Worm (Caenorhabditis elegans) whole organism, mixed stage, embryonic: ENCODE results near the gene gcy-3.
"Not testable (repeated sequence)": the region's sequence is repeated elsewhere in the genome, so short reads cannot be mapped to it uniquely, and the experiment has no call there.

Source experiments
- bed-3 ChIP-seq: fragments of 200-800 bp; sonication (Bioruptor generic); optimal IDR thresholded peaks from 3 replicates; lab custom pipeline; 2018; ENCODE audit warnings: mild to moderate bottlenecking, missing genetic modification characterization, moderate library complexity, missing compliant biosample characterization
- blmp-1 ChIP-seq: fragments of 150-350 bp; optimal IDR thresholded peaks from 2 replicates; lab custom pipeline; 2014; ENCODE audit warnings: missing biosample characterization, missing genetic modification characterization
- ceh-43 ChIP-seq: fragments of 200-800 bp; sonication (Bioruptor generic); optimal IDR thresholded peaks from 2 replicates; lab custom pipeline; 2018; ENCODE audit warnings: mild to moderate bottlenecking, missing genetic modification characterization, moderate library complexity, missing compliant biosample characterization
- ceh-83 ChIP-seq: fragments of 200-800 bp; sonication (Bioruptor generic); optimal IDR thresholded peaks from 2 replicates; lab custom pipeline; 2018; ENCODE audit warnings: mild to moderate bottlenecking, missing genetic modification characterization, missing compliant biosample characterization
- drap-1 ChIP-seq: fragments of 200-800 bp; sonication (Bioruptor generic); optimal IDR thresholded peaks from 3 replicates; lab custom pipeline; 2018; ENCODE audit warnings: mild to moderate bottlenecking, missing genetic modification characterization, missing compliant biosample characterization
- elt-1 ChIP-seq: sonication (generic microtip); optimal IDR thresholded peaks from 2 replicates; lab custom pipeline; 2017; ENCODE audit warnings: missing genetic modification characterization, mild to moderate bottlenecking, missing compliant biosample characterization, antibody characterized with exemption, moderate library complexity, borderline replicate concordance; ENCODE audit not compliant: insufficient read depth
- flh-1 ChIP-seq: fragments of 200-800 bp; sonication (Bioruptor generic); optimal IDR thresholded peaks from 2 replicates; lab custom pipeline; 2018; ENCODE audit warnings: mild to moderate bottlenecking, missing genetic modification characterization, moderate library complexity, missing compliant biosample characterization
- hlh-1 ChIP-seq: fragments of 150-350 bp; optimal IDR thresholded peaks from 2 replicates; lab custom pipeline; 2014; ENCODE audit warnings: missing biosample characterization, missing genetic modification reagents, missing genetic modification characterization
- lin-32 ChIP-seq: fragments of 200-800 bp; sonication (Bioruptor generic); optimal IDR thresholded peaks from 2 replicates; lab custom pipeline; 2018; ENCODE audit warnings: mild to moderate bottlenecking, missing genetic modification characterization, missing compliant biosample characterization
- lsy-2 ChIP-seq: fragments of 150-350 bp; optimal IDR thresholded peaks from 2 replicates; lab custom pipeline; 2014; ENCODE audit warnings: missing biosample characterization, missing genetic modification characterization
- mep-1 ChIP-seq: fragments of 150-350 bp; optimal IDR thresholded peaks from 2 replicates; lab custom pipeline; 2017; ENCODE audit warnings: missing biosample characterization, missing genetic modification reagents, missing genetic modification characterization, inconsistent platforms
- mls-2 ChIP-seq: sonication (generic microtip); optimal IDR thresholded peaks from 2 replicates; lab custom pipeline; 2016; ENCODE audit warnings: mild to moderate bottlenecking, missing genetic modification characterization, moderate library complexity, missing compliant biosample characterization
- nhr-2 ChIP-seq: fragments of 150-350 bp; optimal IDR thresholded peaks from 2 replicates; lab custom pipeline; 2014; ENCODE audit warnings: missing biosample characterization, missing genetic modification characterization
- nhr-237 ChIP-seq: fragments of 150-350 bp; optimal IDR thresholded peaks from 2 replicates; lab custom pipeline; 2014; ENCODE audit warnings: missing biosample characterization, missing genetic modification characterization
- nhr-28 ChIP-seq: fragments of 150-350 bp; optimal IDR thresholded peaks from 2 replicates; lab custom pipeline; 2014; ENCODE audit warnings: missing biosample characterization, missing genetic modification characterization
- nhr-76 ChIP-seq: sonication (generic microtip); optimal IDR thresholded peaks from 2 replicates; lab custom pipeline; 2017; ENCODE audit warnings: missing biosample characterization, missing genetic modification characterization
- pha-4 ChIP-seq: fragments of 150-350 bp; optimal IDR thresholded peaks from 2 replicates; lab custom pipeline; 2018; ENCODE audit warnings: missing biosample characterization, missing genetic modification reagents, missing genetic modification characterization
- sem-2 ChIP-seq: fragments of 200-800 bp; sonication (Bioruptor generic); optimal IDR thresholded peaks from 2 replicates; lab custom pipeline; 2018; ENCODE audit warnings: mild to moderate bottlenecking, missing genetic modification characterization, missing compliant biosample characterization
- snpc-4 ChIP-seq: fragments of 150-350 bp; optimal IDR thresholded peaks from 2 replicates; lab custom pipeline; 2014; ENCODE audit warnings: missing biosample characterization, missing genetic modification characterization
- tbx-8 ChIP-seq: fragments of 200-800 bp; sonication (Bioruptor generic); optimal IDR thresholded peaks from 2 replicates; lab custom pipeline; 2018; ENCODE audit warnings: mild to moderate bottlenecking, missing genetic modification characterization, moderate library complexity, missing compliant biosample characterization
- unc-39 ChIP-seq: fragments of 150-350 bp; optimal IDR thresholded peaks from 2 replicates; lab custom pipeline; 2014; ENCODE audit warnings: missing biosample characterization, missing genetic modification characterization
- ztf-11 ChIP-seq: fragments of 150-350 bp; optimal IDR thresholded peaks from 2 replicates; lab custom pipeline; 2014; ENCODE audit warnings: missing biosample characterization, missing genetic modification characterization

The gcy-3 gene

ce11 chrII:9468414-9468813 is 38.7 kb downstream of the gcy-3 start, which contains the start of gene chil-23:
chil-23 (minus strand) TSS chrII:9468611.
- no peak for TF ChIP-seq ztf-11 (tag; lab: Kevin White, UChicago)
- no peak for TF ChIP-seq tbx-8 (GFP tag; lab: Kevin White, UChicago)
- no peak for TF ChIP-seq ceh-83 (GFP tag; lab: Kevin White, UChicago)
- TF ChIP-seq nhr-76 = no peak
- TF ChIP-seq ceh-43 (GFP tag; lab: Kevin White, UChicago) = no peak
- no peak for TF ChIP-seq unc-39
- TF ChIP-seq mep-1 (tag; lab: Kevin White, UChicago) = no peak
- no peak for TF ChIP-seq hlh-1 (tag; lab: Kevin White, UChicago)
- no peak for TF ChIP-seq snpc-4 (tag; lab: Kevin White, UChicago)
- no peak for TF ChIP-seq nhr-28
- TF ChIP-seq, all 35 proteins: peak for 0

DNA sequence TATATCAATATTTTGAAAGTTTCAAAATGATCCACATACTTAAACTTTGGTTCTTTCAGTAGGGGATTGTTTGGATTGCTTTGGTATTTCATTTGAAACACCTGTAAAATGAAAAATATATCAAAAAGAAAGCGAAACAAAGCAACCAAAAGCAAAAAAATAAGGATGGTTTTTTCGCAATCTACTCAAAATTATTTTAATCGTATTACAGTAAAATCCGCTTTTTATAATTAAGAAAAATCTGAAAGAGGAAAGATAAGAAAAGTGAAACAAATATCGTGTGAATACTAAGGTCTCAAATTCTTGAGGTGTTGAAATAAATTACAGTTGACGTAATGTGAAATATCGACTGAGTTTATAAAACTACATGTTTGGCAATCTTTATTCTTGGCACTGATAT is 41.0 kb downstream of the gcy-3 start, which contains the start of gene chil-22:
chil-22 (minus strand) TSS at position 101 of the 400 bp plus-strand sequence.
- TF ChIP-seq snpc-4 (tag; lab: Kevin White, UChicago) (no peak), nhr-237 (tag; lab: Kevin White, UChicago) (no peak), sem-2 (GFP tag; lab: Kevin White, UChicago) (no peak), flh-1 (GFP tag; lab: Kevin White, UChicago) (no peak), lsy-2 (tag; lab: Kevin White, UChicago) (no peak)

ce11 chrII:9461881-9462280 is 45.2 kb downstream of the gcy-3 start, which contains the start of gene chil-21:
chil-21 (minus strand) TSS chrII:9461981.
- TF ChIP-seq hlh-1 (tag; lab: Kevin White, UChicago); lin-32 (GFP tag; lab: Kevin White, UChicago); elt-1 (tag; lab: Kevin White, UChicago): not testable (repeated sequence)
- TF ChIP-seq, all 35 proteins: peak for 0; not testable (repeated sequence) for 35

DNA sequence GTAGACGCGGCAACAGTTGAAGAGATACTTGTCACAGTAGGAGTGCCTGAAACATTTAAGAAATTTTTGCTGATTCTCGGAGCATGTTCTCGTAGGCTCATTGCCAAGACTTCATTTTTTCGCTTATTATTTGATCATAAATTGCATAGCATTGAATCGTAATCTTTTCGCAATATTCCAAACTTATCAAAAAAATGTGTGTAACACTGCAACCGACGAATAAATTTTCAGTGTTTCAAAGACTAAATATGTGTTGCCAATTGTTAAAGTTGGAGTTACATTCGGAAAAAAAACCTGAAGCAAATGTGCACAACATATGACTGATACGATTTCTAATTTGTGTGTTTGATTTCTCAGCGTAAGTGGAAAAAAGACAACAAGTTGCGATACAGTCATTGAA is 47.6 kb downstream of the gcy-3 start, which contains the start of gene R09D1.14:
R09D1.14 (minus strand) TSS at position 101 of the 400 bp plus-strand sequence.
- not testable (repeated sequence) for TF ChIP-seq drap-1 (GFP tag; lab: Kevin White, UChicago); blmp-1 (tag; lab: Kevin White, UChicago); pha-4 (tag; lab: Kevin White, UChicago)

DNA sequence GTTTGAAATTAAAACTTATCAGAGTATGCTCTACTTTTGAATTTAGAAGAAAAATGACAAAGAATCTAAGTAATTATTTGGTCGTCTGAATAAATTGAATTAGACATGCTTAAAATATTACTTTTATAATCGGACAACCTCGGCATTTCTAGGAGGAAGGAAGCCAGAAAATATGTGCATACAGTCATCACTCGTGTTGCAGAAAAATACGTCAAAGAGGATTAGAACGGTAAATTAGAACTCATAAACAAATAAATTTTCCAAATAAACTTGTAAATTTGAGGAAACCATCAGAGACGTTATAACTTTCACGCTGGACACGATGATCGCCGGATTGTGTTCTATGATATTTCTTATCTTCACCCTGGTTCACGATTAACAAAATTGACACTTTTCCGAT is 52.8 kb downstream of the gcy-3 start, which contains the start of gene chil-19:
chil-19 (minus strand) TSS at position 101 of the 400 bp plus-strand sequence.
- TF ChIP-seq mls-2 (tag; lab: Kevin White, UChicago) (no peak), elt-1 (tag; lab: Kevin White, UChicago) (no peak), bed-3 (GFP tag; lab: Kevin White, UChicago) (no peak), nhr-2 (no peak)
